Fruit fly (Drosophila melanogaster): ENCODE measurements around the gene pira.
A peak's percentile ranks its signal among the peaks of the same experiment; 100 is the strongest.

Gene pira

DNA sequence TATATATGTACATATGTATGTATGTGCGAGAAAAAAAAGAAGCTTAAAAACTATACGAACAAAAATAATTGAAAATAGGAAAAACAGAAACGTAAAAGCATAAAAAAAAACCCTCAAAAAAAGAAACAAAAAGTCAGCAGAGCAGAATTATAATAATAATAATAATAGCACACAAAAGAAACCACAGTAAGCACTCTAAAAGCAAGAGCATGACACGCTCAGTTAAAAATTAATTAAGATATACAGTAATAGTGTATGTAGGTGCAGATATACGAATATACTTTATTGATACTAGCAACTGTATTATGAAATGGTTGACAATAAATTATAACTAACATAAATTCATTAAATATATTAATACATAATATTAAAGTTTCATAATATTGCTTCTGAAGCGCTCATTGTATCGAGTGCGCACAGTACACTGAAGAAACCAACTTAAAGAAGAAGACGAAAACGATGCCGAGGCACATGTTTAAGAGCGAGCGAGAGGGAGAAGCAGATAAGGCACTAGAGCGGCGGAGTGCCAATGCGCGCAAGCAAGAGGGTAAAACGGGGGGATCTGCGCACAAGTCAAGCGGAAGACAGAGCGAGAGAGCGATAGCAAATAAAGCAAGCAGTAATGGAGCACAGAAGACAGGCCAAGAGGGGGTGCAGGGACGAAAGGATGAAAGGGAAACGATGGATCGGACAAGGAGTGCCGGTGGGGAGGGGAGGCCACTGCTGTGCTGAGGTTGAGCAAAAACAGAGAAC is 28.5 kb downstream of the pira start (continued):
- TF ChIP-seq CG15514 (GFP tag; optimal IDR thresholded peaks at IDR 0.05) (peak; percentile 77), vnd (GFP tag; IDR thresholded peaks at IDR 0.05; ENCODE audit: partially characterized antibody) (no peak), Sry-δ (GFP tag; optimal IDR thresholded peaks at IDR 0.05) (no peak), CG9215 (GFP tag; IDR thresholded peaks at IDR 0.05) (peak; percentile 89), klu (GFP tag; IDR thresholded peaks at IDR 0.05) (peak; percentile 87), Dref (GFP tag; IDR thresholded peaks at IDR 0.05) (no peak), psq (GFP tag; optimal IDR thresholded peaks at IDR 0.05) (peak; percentile 89), CG9727 (GFP tag; optimal IDR thresholded peaks at IDR 0.05) (peak; percentile 81), unpg (GFP tag; optimal IDR thresholded peaks at IDR 0.05) (peak; percentile 90), CG18764 (GFP tag; optimal IDR thresholded peaks at IDR 0.05) (peak; percentile 66), maf-S (GFP tag; optimal IDR thresholded peaks at IDR 0.05) (no peak), ab (GFP tag; optimal IDR thresholded peaks at IDR 0.05) (no peak), CG10209 (GFP tag; optimal IDR thresholded peaks at IDR 0.05) (peak; percentile 89), GATAe (GFP tag; conservative IDR thresholded peaks at IDR 0.05) (peak; percentile 77), Meics (GFP tag; optimal IDR thresholded peaks at IDR 0.05) (peak; percentile 92), MBD-R2 (GFP tag; IDR thresholded peaks at IDR 0.05) (peak; percentile 57; the same call in 1 of the 2 replicates), lbe (GFP tag; optimal IDR thresholded peaks at IDR 0.05) (peak; percentile 22), ewg (GFP tag; optimal IDR thresholded peaks at IDR 0.05) (peak; percentile 17), chm (GFP tag; IDR thresholded peaks at IDR 0.05) (peak; percentile 34), CG14667 (GFP tag; IDR thresholded peaks at IDR 0.05) (peak; percentile 85), Camta (GFP tag; optimal IDR thresholded peaks at IDR 0.05) (no peak), hkb (optimal IDR thresholded peaks at IDR 0.05) (no peak), hkb (GFP tag; IDR thresholded peaks at IDR 0.05) (peak; percentile 80), pnt (GFP tag; optimal IDR thresholded peaks at IDR 0.05) (no peak), ap (GFP tag; IDR thresholded peaks at IDR 0.05) (peak; percentile 57), Ptx1 (GFP tag; IDR thresholded peaks at IDR 0.05) (peak; percentile 93), Gsc (GFP tag; IDR thresholded peaks at IDR 0.05) (no peak), Adf1 (GFP tag; IDR thresholded peaks at IDR 0.05) (peak; percentile 84; the same call in 1 of the 2 replicates), onecut (GFP tag; IDR thresholded peaks at IDR 0.05) (peak; percentile 58), Xbp1 (GFP tag; optimal IDR thresholded peaks at IDR 0.05) (peak; percentile 86), CG5180 (GFP tag; optimal IDR thresholded peaks at IDR 0.05) (no peak), insv (GFP tag; optimal IDR thresholded peaks at IDR 0.05) (peak in 1 of 2 experiments; percentile 47), dmrt11E (tag; optimal IDR thresholded peaks at IDR 0.05) (peak; percentile 82), dm (GFP tag; optimal IDR thresholded peaks at IDR 0.05) (no peak), seq (GFP tag; IDR thresholded peaks at IDR 0.05) (peak; percentile 71), Doc3 (GFP tag; IDR thresholded peaks at IDR 0.05; ENCODE audit: partially characterized antibody) (no peak), CG12744 (GFP tag; optimal IDR thresholded peaks at IDR 0.05) (no peak), H2.0 (GFP tag; IDR thresholded peaks at IDR 0.05) (peak; percentile 75; the same call in 1 of the 2 replicates), lilli (GFP tag; optimal IDR thresholded peaks at IDR 0.05) (peak; percentile 6), Abd-B (GFP tag; optimal IDR thresholded peaks at IDR 0.05) (peak; percentile 87), CG10274 (GFP tag; optimal IDR thresholded peaks at IDR 0.05) (peak; percentile 58), ash1 (GFP tag; optimal IDR thresholded peaks at IDR 0.05) (peak; percentile 81), esg (GFP tag; conservative IDR thresholded peaks at IDR 0.05) (peak; percentile 84), CG13624 (GFP tag; optimal IDR thresholded peaks at IDR 0.05) (no peak), CG3065 (GFP tag; optimal IDR thresholded peaks at IDR 0.05) (peak; percentile 14), CG2889 (GFP tag; IDR thresholded peaks at IDR 0.05) (peak; percentile 75), Myb (GFP tag; optimal IDR thresholded peaks at IDR 0.05) (no peak), Fer1 (GFP tag; optimal IDR thresholded peaks at IDR 0.05) (peak; percentile 92), pzg (GFP tag; optimal IDR thresholded peaks at IDR 0.05) (no peak), abd-A (tag; optimal IDR thresholded peaks at IDR 0.05) (peak; percentile 98)

Data from whole organism, embryonic.